Worm (Caenorhabditis elegans) whole organism, L1 larva: ENCODE measurements around the gene gst-23.

Source experiments
- aly-2 ChIP-seq: fragments of 150-350 bp; optimal IDR thresholded peaks from 2 replicates; lab custom pipeline; 2014; ENCODE audit warnings: missing biosample characterization, missing genetic modification characterization
- blmp-1 ChIP-seq: fragments of 150-350 bp; optimal IDR thresholded peaks from 2 replicates; lab custom pipeline; 2014; ENCODE audit warnings: missing biosample characterization, missing genetic modification characterization
- ceh-8 ChIP-seq: fragments of 200-800 bp; sonication (Bioruptor generic); optimal IDR thresholded peaks from 2 replicates; lab custom pipeline; 2018; ENCODE audit warnings: mild to moderate bottlenecking, missing genetic modification characterization, moderate library complexity, missing compliant biosample characterization
- ceh-88 ChIP-seq: fragments of 200-800 bp; sonication (Bioruptor generic); IDR thresholded peaks from 2 replicates; pipeline ENCODE4 v1.3.6; 2022; ENCODE audit warnings: missing genetic modification characterization, missing compliant biosample characterization
- efl-1 ChIP-seq, 4 experiments: fragments of 150-350 bp; optimal IDR thresholded peaks in 3 of 4; peaks in 1 of 4; 1 replicate in 1 of 4; 2 replicates in 3 of 4; lab custom pipeline; 2014; ENCODE audit warnings: missing biosample characterization in 2 of 4, missing genetic modification characterization in 2 of 4, missing genetic modification reagents in 2 of 4
- efl-3 ChIP-seq: fragments of 200-800 bp; sonication (Bioruptor generic); optimal IDR thresholded peaks from 2 replicates; lab custom pipeline; 2018; ENCODE audit warnings: mild to moderate bottlenecking, missing genetic modification characterization, missing compliant biosample characterization
- egl-13 ChIP-seq: sonication (generic microtip); optimal IDR thresholded peaks from 2 replicates; lab custom pipeline; 2016; ENCODE audit warnings: missing genotype, missing genetic modification reagents, missing genetic modification characterization, missing compliant biosample characterization
- egl-27 ChIP-seq, 2 experiments: fragments of 150-350 bp in 1 of 2; sonication (generic microtip); optimal IDR thresholded peaks; 3 replicates each; lab custom pipeline; 2017 to 2018; ENCODE audit warnings: missing biosample characterization in 2 of 2, missing genetic modification characterization in 2 of 2, missing genetic modification reagents in 2 of 2
- ets-5 ChIP-seq: fragments of 200-800 bp; sonication (Bioruptor generic); IDR thresholded peaks from 2 replicates; pipeline ENCODE4 v1.3.6; 2022; ENCODE audit warnings: missing genetic modification characterization, missing compliant biosample characterization
- fkh-10 ChIP-seq: sonication (generic microtip); optimal IDR thresholded peaks from 2 replicates; lab custom pipeline; 2017; ENCODE audit warnings: missing biosample characterization, missing genetic modification reagents, missing genetic modification characterization
- fkh-8 ChIP-seq: sonication (generic microtip); optimal IDR thresholded peaks from 2 replicates; lab custom pipeline; 2016; ENCODE audit warnings: mild to moderate bottlenecking, missing genetic modification characterization, missing compliant biosample characterization
- hlh-4 ChIP-seq: sonication (generic microtip); optimal IDR thresholded peaks from 2 replicates; lab custom pipeline; 2016; ENCODE audit warnings: mild to moderate bottlenecking, missing genetic modification characterization, missing compliant biosample characterization
- hpl-2 ChIP-seq: fragments of 150-350 bp; optimal IDR thresholded peaks from 2 replicates; lab custom pipeline; 2014; ENCODE audit warnings: missing biosample characterization, missing genetic modification reagents, missing genetic modification characterization
- lin-14 ChIP-seq: fragments of 200-800 bp; sonication (Bioruptor generic); optimal IDR thresholded peaks from 2 replicates; lab custom pipeline; 2018; ENCODE audit warnings: mild to moderate bottlenecking, missing genetic modification characterization, moderate library complexity, missing compliant biosample characterization
- lin-35 ChIP-seq, 2 experiments: fragments of 150-350 bp; optimal IDR thresholded peaks; 2 replicates each; lab custom pipeline; 2014; ENCODE audit warnings: missing biosample characterization in 2 of 2, missing genetic modification characterization in 2 of 2, missing genetic modification reagents in 2 of 2
- lsy-2 ChIP-seq, 2 experiments: fragments of 150-350 bp; optimal IDR thresholded peaks; 2 replicates each; lab custom pipeline; 2014; ENCODE audit warnings: missing biosample characterization in 2 of 2, missing genetic modification characterization in 2 of 2
- mab-9 ChIP-seq: fragments of 200-800 bp; sonication (Bioruptor generic); IDR thresholded peaks from 2 replicates; pipeline ENCODE4 v1.3.6; 2022; ENCODE audit warnings: missing genetic modification reagents, missing genetic modification characterization, missing compliant biosample characterization
- mdl-1 ChIP-seq, 2 experiments: fragments of 150-350 bp; optimal IDR thresholded peaks; 2 replicates each; lab custom pipeline; 2014 to 2017; ENCODE audit warnings: missing biosample characterization in 2 of 2, missing genetic modification characterization in 2 of 2, inconsistent platforms in 1 of 2
- mep-1 ChIP-seq: fragments of 150-350 bp; optimal IDR thresholded peaks from 2 replicates; lab custom pipeline; 2014; ENCODE audit warnings: missing biosample characterization, missing genetic modification characterization
- nhr-12 ChIP-seq: sonication (generic microtip); optimal IDR thresholded peaks from 2 replicates; lab custom pipeline; 2017; ENCODE audit warnings: missing biosample characterization, missing genetic modification characterization
- nhr-20 ChIP-seq: sonication (generic microtip); optimal IDR thresholded peaks from 2 replicates; lab custom pipeline; 2016; ENCODE audit warnings: mild to moderate bottlenecking, missing genetic modification characterization, missing compliant biosample characterization
- nhr-237 ChIP-seq: fragments of 150-350 bp; optimal IDR thresholded peaks from 2 replicates; lab custom pipeline; 2014; ENCODE audit warnings: missing biosample characterization, missing genetic modification characterization
- nhr-28 ChIP-seq: fragments of 150-350 bp; optimal IDR thresholded peaks from 2 replicates; lab custom pipeline; 2014; ENCODE audit warnings: missing biosample characterization, missing genetic modification characterization
- nhr-71 ChIP-seq: sonication (generic microtip); optimal IDR thresholded peaks from 2 replicates; lab custom pipeline; 2016; ENCODE audit warnings: mild to moderate bottlenecking, missing genetic modification characterization, moderate library complexity, missing compliant biosample characterization
- nhr-76 ChIP-seq: sonication (generic microtip); optimal IDR thresholded peaks from 2 replicates; lab custom pipeline; 2017; ENCODE audit warnings: missing biosample characterization, missing genetic modification characterization
- nhr-77 ChIP-seq: fragments of 150-350 bp; optimal IDR thresholded peaks from 2 replicates; lab custom pipeline; 2014; ENCODE audit warnings: missing biosample characterization, missing genetic modification characterization
- nhr-84 ChIP-seq: sonication (generic microtip); optimal IDR thresholded peaks from 2 replicates; lab custom pipeline; 2017; ENCODE audit warnings: missing biosample characterization, missing genetic modification characterization
- nhr-85 ChIP-seq: sonication (generic microtip); peaks from one replicate; lab custom pipeline; 2016; ENCODE audit warnings: missing genetic modification characterization, inconsistent platforms, missing compliant biosample characterization
- nhr-90 ChIP-seq: sonication (generic microtip); optimal IDR thresholded peaks from 2 replicates; lab custom pipeline; 2016; ENCODE audit warnings: mild to moderate bottlenecking, missing genetic modification characterization, missing compliant biosample characterization; ENCODE audit not compliant: poor library complexity
- pqm-1 ChIP-seq: sonication (generic microtip); optimal IDR thresholded peaks from 3 replicates; lab custom pipeline; 2017; ENCODE audit warnings: missing biosample characterization, missing genetic modification characterization
- tbx-2 ChIP-seq: sonication (generic microtip); optimal IDR thresholded peaks from 2 replicates; lab custom pipeline; 2016; ENCODE audit warnings: missing genetic modification characterization, missing compliant biosample characterization
- tlp-1 ChIP-seq: fragments of 150-350 bp; optimal IDR thresholded peaks from 2 replicates; lab custom pipeline; 2014; ENCODE audit warnings: missing biosample characterization, missing genetic modification characterization
- unc-130 ChIP-seq: fragments of 150-350 bp; optimal IDR thresholded peaks from 2 replicates; lab custom pipeline; 2017; ENCODE audit warnings: missing biosample characterization, missing genetic modification characterization, inconsistent platforms
- unc-30 ChIP-seq: sonication (generic microtip); optimal IDR thresholded peaks from 2 replicates; lab custom pipeline; 2017; ENCODE audit warnings: missing biosample characterization, missing genetic modification characterization
- unc-62 ChIP-seq: fragments of 150-350 bp; optimal IDR thresholded peaks from 2 replicates; lab custom pipeline; 2014; ENCODE audit warnings: missing biosample characterization, missing genetic modification reagents, missing genetic modification characterization
- vab-15 ChIP-seq: sonication (generic microtip); optimal IDR thresholded peaks from 2 replicates; lab custom pipeline; 2017; ENCODE audit warnings: missing genotype, mild to moderate bottlenecking, missing genetic modification characterization, missing compliant biosample characterization
- xbp-1 ChIP-seq: sonication (generic microtip); optimal IDR thresholded peaks from 2 replicates; lab custom pipeline; 2016; ENCODE audit warnings: missing genetic modification characterization, missing compliant biosample characterization

The gst-23 gene

ce11 chrV:3284629-3285028 is 41.5 kb downstream of the gst-23 start, which contains the start of gene F35F10.5:
Gene F35F10.5 (plus strand): TSS chrV:3284929.
- TF ChIP-seq lin-14 (GFP tag; lab: Kevin White, UChicago), result no peak
- TF ChIP-seq hpl-2 (GFP tag; lab: Kevin White, UChicago), result no peak
- TF ChIP-seq unc-30 (tag; lab: Kevin White, UChicago), result no peak
- no peak for TF ChIP-seq unc-62 (GFP tag; lab: Kevin White, UChicago)
- TF ChIP-seq aly-2 (tag; lab: Kevin White, UChicago), result no peak
- no peak for TF ChIP-seq egl-27 (tag; optimal IDR thresholded peaks at IDR 0.05; lab: Kevin White, UChicago)
- no peak for TF ChIP-seq tbx-2 (tag; lab: Kevin White, UChicago)
- TF ChIP-seq nhr-85 (tag; lab: Kevin White, UChicago), result no peak
- no peak for TF ChIP-seq hlh-4 (tag; lab: Kevin White, UChicago)
- TF ChIP-seq efl-3 (GFP tag; lab: Kevin White, UChicago), result no peak
- no peak for TF ChIP-seq lin-35 (GFP tag; optimal IDR thresholded peaks at IDR 0.05; lab: Kevin White, UChicago)

ce11 chrV:3287330-3287729 is 44.2 kb downstream of the gst-23 start, which contains the start of gene F35F10.7:
Gene F35F10.7 (minus strand): TSS chrV:3287430.
- TF ChIP-seq vab-15, result no peak
- TF ChIP-seq mep-1, result no peak
- TF ChIP-seq hlh-4 (tag; lab: Kevin White, UChicago), result no peak
- no peak for TF ChIP-seq mdl-1 (tag; optimal IDR thresholded peaks at IDR 0.05; lab: Kevin White, UChicago)
- no peak for TF ChIP-seq unc-30 (tag; lab: Kevin White, UChicago)
- no peak for TF ChIP-seq fkh-10
- no peak for TF ChIP-seq ets-5 (GFP tag; lab: Robert Waterston, UW)
- TF ChIP-seq ceh-88 (GFP tag; lab: Robert Waterston, UW), result no peak
- TF ChIP-seq lin-14 (GFP tag; lab: Kevin White, UChicago), result no peak
- TF ChIP-seq pqm-1 (tag; lab: Kevin White, UChicago), result no peak
- TF ChIP-seq lsy-2 (tag; optimal IDR thresholded peaks at IDR 0.05; lab: Kevin White, UChicago), result no peak
- TF ChIP-seq, all 84 proteins: peak for 0

- TF ChIP-seq fkh-8 (tag; lab: Kevin White, UChicago), result no peak
- TF ChIP-seq lin-35 (GFP tag; optimal IDR thresholded peaks at IDR 0.05; lab: Kevin White, UChicago), result no peak
- TF ChIP-seq nhr-12 (tag; lab: Kevin White, UChicago), result no peak
- no peak for TF ChIP-seq tbx-2 (tag; lab: Kevin White, UChicago)
- no peak for TF ChIP-seq nhr-28
- no peak for TF ChIP-seq blmp-1 (tag; lab: Kevin White, UChicago)
- no peak for TF ChIP-seq nhr-84
- TF ChIP-seq xbp-1 (tag; lab: Kevin White, UChicago), result no peak
- no peak for TF ChIP-seq unc-130
- TF ChIP-seq nhr-71, result no peak
- no peak for TF ChIP-seq egl-27 (tag; optimal IDR thresholded peaks at IDR 0.05; lab: Kevin White, UChicago)
- TF ChIP-seq nhr-237 (tag; lab: Kevin White, UChicago), result no peak
- TF ChIP-seq egl-13 (tag; lab: Kevin White, UChicago), result no peak
- no peak for TF ChIP-seq nhr-76 (tag; lab: Kevin White, UChicago)
- no peak for TF ChIP-seq nhr-90
Observed at ce11 chrV:3288134-3288533, 45.0 kb downstream of the gst-23 start.

ce11 chrV:3289267-3289666 is 46.2 kb downstream of the gst-23 start, which contains the start of gene F35F10.6:
Gene F35F10.6 (minus strand): TSS chrV:3289367.
- no peak for TF ChIP-seq mep-1
- TF ChIP-seq tlp-1 (tag; lab: Kevin White, UChicago), result no peak
- no peak for TF ChIP-seq nhr-12 (tag; lab: Kevin White, UChicago)
- TF ChIP-seq nhr-84, result no peak
- no peak for TF ChIP-seq nhr-71
- TF ChIP-seq nhr-77 (tag; lab: Kevin White, UChicago), result no peak
- no peak for TF ChIP-seq efl-1 (optimal IDR thresholded peaks at IDR 0.05; lab: Kevin White, UChicago)
- TF ChIP-seq efl-1 (GFP tag; optimal IDR thresholded peaks at IDR 0.05 in 1 of 2; lab: Kevin White, UChicago), result no peak
- no peak for TF ChIP-seq unc-62 (GFP tag; lab: Kevin White, UChicago)
- TF ChIP-seq ceh-8 (GFP tag; lab: Kevin White, UChicago), result no peak
- TF ChIP-seq nhr-20 (tag; lab: Kevin White, UChicago), result no peak
- no peak for TF ChIP-seq mab-9
- no peak for TF ChIP-seq tbx-2 (tag; lab: Kevin White, UChicago)
- TF ChIP-seq, all 84 proteins: peak for 0
